Worm (Caenorhabditis elegans) whole organism, young adult: ENCODE measurements around the gene wdr-54.
A peak's percentile ranks its signal among the peaks of the same experiment; 100 is the strongest.

Experiments
- B0019.2 ChIP-seq: fragments of 200-800 bp; sonication (Bioruptor generic); conservative IDR thresholded peaks from 2 replicates; pipeline ENCODE4 v1.3.6; 2022; ENCODE audit warnings: missing genetic modification reagents, missing genetic modification characterization, missing compliant biosample characterization
- B0261.1 ChIP-seq: sonication (generic microtip); optimal IDR thresholded peaks from 2 replicates; lab custom pipeline; 2016; ENCODE audit warnings: mild to moderate bottlenecking, missing genetic modification characterization, moderate library complexity, missing compliant biosample characterization
- C06A6.2 ChIP-seq: fragments of 200-800 bp; sonication (Bioruptor generic); conservative IDR thresholded peaks from 2 replicates; pipeline ENCODE4 v1.3.6; 2022; ENCODE audit warnings: missing genetic modification characterization, missing compliant biosample characterization
- D2030.7 ChIP-seq: fragments of 200-800 bp; sonication (Bioruptor generic); IDR thresholded peaks from 2 replicates; pipeline ENCODE4 v1.3.6; 2022; ENCODE audit warnings: missing genetic modification reagents, missing genetic modification characterization, missing compliant biosample characterization
- F22D6.2 ChIP-seq: sonication (generic microtip); optimal IDR thresholded peaks from 2 replicates; lab custom pipeline; 2016; ENCODE audit warnings: mild to moderate bottlenecking, missing genetic modification characterization, missing compliant biosample characterization
- F37B4.10 ChIP-seq: fragments of 200-800 bp; sonication (Bioruptor generic); IDR thresholded peaks from 2 replicates; pipeline ENCODE4 v1.3.6; 2022; ENCODE audit warnings: missing genetic modification characterization, missing compliant biosample characterization
- F39B2.1 ChIP-seq: fragments of 200-800 bp; sonication (Bioruptor generic); IDR thresholded peaks from 2 replicates; pipeline ENCODE4 v1.3.6; 2022; ENCODE audit warnings: missing genetic modification reagents, missing genetic modification characterization, missing compliant biosample characterization
- K12H6.12 ChIP-seq: fragments of 200-800 bp; sonication (Bioruptor generic); optimal IDR thresholded peaks from 2 replicates; lab custom pipeline; 2018; ENCODE audit warnings: mild to moderate bottlenecking, missing genetic modification characterization, missing compliant biosample characterization
- T26A5.8 ChIP-seq: sonication (generic microtip); optimal IDR thresholded peaks from 2 replicates; lab custom pipeline; 2016; ENCODE audit warnings: missing genetic modification characterization, missing compliant biosample characterization
- Y79H2A.3 ChIP-seq: fragments of 200-800 bp; sonication (Bioruptor generic); conservative IDR thresholded peaks from 2 replicates; pipeline ENCODE4 v1.3.6; 2022; ENCODE audit warnings: missing genetic modification reagents, missing genetic modification characterization, missing compliant biosample characterization
- ZK185.1 ChIP-seq: sonication (generic microtip); optimal IDR thresholded peaks from 2 replicates; lab custom pipeline; 2016; ENCODE audit warnings: mild to moderate bottlenecking, missing genetic modification characterization, missing compliant biosample characterization; ENCODE audit not compliant: poor library complexity, severe bottlenecking
- akir-1 ChIP-seq: fragments of 200-800 bp; sonication (Bioruptor generic); optimal IDR thresholded peaks from 2 replicates; lab custom pipeline; 2018; ENCODE audit warnings: mild to moderate bottlenecking, missing genetic modification characterization, moderate library complexity, missing compliant biosample characterization
- aptf-2 ChIP-seq: fragments of 200-800 bp; sonication (Bioruptor generic); conservative IDR thresholded peaks from 2 replicates; pipeline ENCODE4 v1.3.6; 2022; ENCODE audit warnings: missing genetic modification reagents, missing genetic modification characterization, missing compliant biosample characterization
- athp-1 ChIP-seq: sonication (generic microtip); optimal IDR thresholded peaks from 2 replicates; lab custom pipeline; 2017; ENCODE audit warnings: mild to moderate bottlenecking, missing genetic modification characterization, missing compliant biosample characterization
- attf-3 ChIP-seq: fragments of 200-800 bp; sonication (Bioruptor generic); conservative IDR thresholded peaks from 2 replicates; pipeline ENCODE4 v1.3.6; 2022; ENCODE audit warnings: missing genetic modification reagents, missing genetic modification characterization, missing compliant biosample characterization
- ceh-100 ChIP-seq: fragments of 200-800 bp; sonication (Bioruptor generic); IDR thresholded peaks from 2 replicates; pipeline ENCODE4 v1.3.6; 2022; ENCODE audit warnings: missing genetic modification reagents, missing genetic modification characterization, missing compliant biosample characterization
- ceh-79 ChIP-seq: sonication (generic microtip); optimal IDR thresholded peaks from 2 replicates; lab custom pipeline; 2017; ENCODE audit warnings: mild to moderate bottlenecking, missing genetic modification characterization, missing compliant biosample characterization
- chd-7 ChIP-seq: sonication (generic microtip); optimal IDR thresholded peaks from 2 replicates; lab custom pipeline; 2016; ENCODE audit warnings: mild to moderate bottlenecking, missing genetic modification characterization, moderate library complexity, missing compliant biosample characterization
- die-1 ChIP-seq: sonication (generic microtip); optimal IDR thresholded peaks from 2 replicates; lab custom pipeline; 2016; ENCODE audit warnings: missing genotype, mild to moderate bottlenecking, missing genetic modification characterization, missing compliant biosample characterization
- dox-1 ChIP-seq: fragments of 200-800 bp; sonication (Bioruptor generic); IDR thresholded peaks from 2 replicates; pipeline ENCODE4 v1.3.6; 2022; ENCODE audit warnings: missing genetic modification reagents, missing genetic modification characterization, missing compliant biosample characterization
- egl-18 ChIP-seq: fragments of 200-800 bp; sonication (Bioruptor generic); IDR thresholded peaks from 2 replicates; pipeline ENCODE4 v1.3.6; 2022; ENCODE audit warnings: missing genetic modification reagents, missing genetic modification characterization, missing compliant biosample characterization
- fkh-3 ChIP-seq: sonication (generic microtip); optimal IDR thresholded peaks from 2 replicates; lab custom pipeline; 2016; ENCODE audit warnings: mild to moderate bottlenecking, missing genetic modification characterization, missing compliant biosample characterization
- gei-17 ChIP-seq: fragments of 200-800 bp; sonication (Bioruptor generic); optimal IDR thresholded peaks from 2 replicates; lab custom pipeline; 2018; ENCODE audit warnings: mild to moderate bottlenecking, missing genetic modification characterization, missing compliant biosample characterization
- hlh-12 ChIP-seq: sonication (generic microtip); optimal IDR thresholded peaks from 2 replicates; lab custom pipeline; 2016; ENCODE audit warnings: missing genetic modification characterization, missing compliant biosample characterization
- hlh-26 ChIP-seq: fragments of 200-800 bp; sonication (Bioruptor generic); conservative IDR thresholded peaks from 2 replicates; pipeline ENCODE4 v1.3.6; 2022; ENCODE audit warnings: missing genetic modification reagents, missing genetic modification characterization, missing compliant biosample characterization
- hmg-1.2 ChIP-seq: fragments of 200-800 bp; sonication (Bioruptor generic); IDR thresholded peaks from 2 replicates; pipeline ENCODE4 v1.3.6; 2022; ENCODE audit warnings: missing genetic modification reagents, missing genetic modification characterization, missing compliant biosample characterization
- let-526 ChIP-seq: fragments of 200-800 bp; sonication (Bioruptor generic); IDR thresholded peaks from 2 replicates; pipeline ENCODE4 v1.3.6; 2022; ENCODE audit warnings: missing genetic modification reagents, missing genetic modification characterization, missing compliant biosample characterization
- let-607 ChIP-seq, 2 experiments: fragments of 200-800 bp in 1 of 2; sonication (Bioruptor generic) in 1 of 2; sonication (generic microtip) in 1 of 2; optimal IDR thresholded peaks; 2 replicates each; lab custom pipeline; 2016 to 2018; ENCODE audit warnings: mild to moderate bottlenecking in 2 of 2, missing compliant biosample characterization in 2 of 2, missing genetic modification characterization in 2 of 2, moderate library complexity in 2 of 2, missing genotype in 1 of 2
- mes-4 ChIP-seq: sonication (generic microtip); optimal IDR thresholded peaks from 2 replicates; lab custom pipeline; 2016; ENCODE audit warnings: missing genotype, missing genetic modification characterization, missing compliant biosample characterization
- nfyb-1 ChIP-seq: fragments of 200-800 bp; sonication (Bioruptor generic); IDR thresholded peaks from 2 replicates; pipeline ENCODE4 v1.3.6; 2022; ENCODE audit warnings: missing genetic modification reagents, missing genetic modification characterization, missing compliant biosample characterization
- nhr-120 ChIP-seq: fragments of 200-800 bp; sonication (Bioruptor generic); IDR thresholded peaks from 2 replicates; pipeline ENCODE4 v1.3.6; 2022; ENCODE audit warnings: missing genetic modification characterization, missing compliant biosample characterization
- nhr-179 ChIP-seq: sonication (generic microtip); optimal IDR thresholded peaks from 2 replicates; lab custom pipeline; 2016; ENCODE audit warnings: mild to moderate bottlenecking, missing genetic modification characterization, missing compliant biosample characterization
- nhr-80 ChIP-seq: sonication (generic microtip); optimal IDR thresholded peaks from 2 replicates; lab custom pipeline; 2016; ENCODE audit warnings: missing genetic modification characterization, missing compliant biosample characterization
- rcor-1 ChIP-seq: fragments of 200-800 bp; sonication (Bioruptor generic); IDR thresholded peaks from 2 replicates; pipeline ENCODE4 v1.3.6; 2022; ENCODE audit warnings: missing genetic modification reagents, missing genetic modification characterization, missing compliant biosample characterization
- rpc-1 ChIP-seq, 2 experiments: fragments of 150-350 bp in 1 of 2; sonication (generic microtip) in 1 of 2; optimal IDR thresholded peaks; 2 replicates each; lab custom pipeline; 2014 to 2018; ENCODE audit warnings: missing biosample characterization in 1 of 2, missing genetic modification characterization in 1 of 2, missing genetic modification reagents in 1 of 2, missing genotype in 1 of 2
- sdz-38 ChIP-seq: sonication (generic microtip); optimal IDR thresholded peaks from 2 replicates; lab custom pipeline; 2016; ENCODE audit warnings: missing genotype, missing genetic modification characterization, missing compliant biosample characterization
- tbx-9 ChIP-seq: sonication (generic microtip); optimal IDR thresholded peaks from 2 replicates; lab custom pipeline; 2016; ENCODE audit warnings: borderline replicate concordance, missing genetic modification characterization, inconsistent platforms, missing compliant biosample characterization
- zim-3 ChIP-seq: sonication (generic microtip); optimal IDR thresholded peaks from 2 replicates; lab custom pipeline; 2017; ENCODE audit warnings: mild to moderate bottlenecking, missing genetic modification characterization, moderate library complexity, missing compliant biosample characterization
- ztf-25 ChIP-seq: fragments of 200-800 bp; sonication (Bioruptor generic); IDR thresholded peaks from 2 replicates; pipeline ENCODE4 v1.3.6; 2022; ENCODE audit warnings: missing genetic modification reagents, missing genetic modification characterization, missing compliant biosample characterization
- ztf-26 ChIP-seq: sonication (generic microtip); optimal IDR thresholded peaks from 2 replicates; lab custom pipeline; 2017; ENCODE audit warnings: missing genetic modification characterization, missing compliant biosample characterization
- ztf-3 ChIP-seq: fragments of 200-800 bp; sonication (Bioruptor generic); optimal IDR thresholded peaks from 2 replicates; lab custom pipeline; 2018; ENCODE audit warnings: mild to moderate bottlenecking, missing genetic modification characterization, missing compliant biosample characterization

Gene wdr-54

ce11 chrX:812264-812663 is 16.4 kb upstream of the wdr-54 start:
- TF ChIP-seq nhr-80 (tag; lab: Kevin White, UChicago) (peak; percentile 36), nfyb-1 (no peak), chd-7 (tag; lab: Kevin White, UChicago) (no peak), let-607 (tag; optimal IDR thresholded peaks at IDR 0.05; lab: Kevin White, UChicago) (peak in 1 of 2 experiments; percentile 17), K12H6.12 (tag; lab: Kevin White, UChicago) (no peak)

DNA sequence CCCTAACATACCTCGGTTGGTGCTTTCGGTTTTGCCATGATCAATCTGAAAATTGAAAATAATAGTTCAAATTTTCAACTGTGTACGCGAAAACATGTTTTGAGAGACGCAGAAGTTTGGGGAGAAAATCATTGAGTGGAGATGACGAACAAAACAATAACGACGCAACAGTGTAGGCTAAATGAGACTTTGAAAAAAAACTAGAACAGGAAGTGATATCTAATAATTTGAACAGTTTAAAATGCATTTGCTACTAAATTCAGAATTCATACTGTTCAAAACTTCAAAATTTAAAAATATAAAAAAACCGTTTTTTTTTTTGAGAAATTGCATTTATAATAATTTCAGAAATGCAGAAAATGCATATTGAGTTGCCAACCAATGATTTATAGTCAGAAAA is 15.6 kb upstream of the wdr-54 start, which contains the start of gene F25E2.3:
Gene F25E2.3 (minus strand): TSS at position 101 of the 400 bp plus-strand sequence.
- TF ChIP-seq sdz-38 (tag; lab: Kevin White, UChicago) (no peak), B0019.2 (GFP tag; lab: Robert Waterston, UW) (no peak), ceh-79 (tag; lab: Kevin White, UChicago) (no peak), egl-18 (no peak), ztf-26 (no peak), ztf-3 (GFP tag; lab: Kevin White, UChicago) (no peak), F22D6.2 (tag; lab: Kevin White, UChicago) (no peak), let-526 (GFP tag; lab: Robert Waterston, UW) (no peak), akir-1 (GFP tag; lab: Kevin White, UChicago) (no peak), hmg-1.2 (GFP tag; lab: Robert Waterston, UW) (no peak), fkh-3 (no peak)

- TF ChIP-seq let-607 (tag; optimal IDR thresholded peaks at IDR 0.05; lab: Kevin White, UChicago) (peak in 1 of 2 experiments; percentile 26), hlh-26 (GFP tag; lab: Robert Waterston, UW) (no peak), mes-4 (tag; lab: Kevin White, UChicago) (no peak), athp-1 (tag; lab: Kevin White, UChicago) (no peak), nhr-120 (no peak), F37B4.10 (GFP tag; lab: Robert Waterston, UW) (no peak), C06A6.2 (GFP tag; lab: Robert Waterston, UW) (no peak), die-1 (no peak), aptf-2 (GFP tag; lab: Robert Waterston, UW) (no peak), D2030.7 (GFP tag; lab: Robert Waterston, UW) (no peak), Y79H2A.3 (no peak), rcor-1 (GFP tag; lab: Robert Waterston, UW) (no peak), attf-3 (GFP tag; lab: Robert Waterston, UW) (no peak), gei-17 (GFP tag; lab: Kevin White, UChicago) (no peak), F39B2.1 (GFP tag; lab: Robert Waterston, UW) (no peak), nhr-80 (tag; lab: Kevin White, UChicago) (peak; percentile 91), B0261.1 (tag; lab: Kevin White, UChicago) (no peak)
These were observed 12.8 kb upstream of the wdr-54 start, which contains the start of gene ifd-2 for ce11 chrX:815929-816328. Gene ifd-2 (minus strand): TSS chrX:815929.

ce11 chrX:817984-818383 is 10.7 kb upstream of the wdr-54 start:
- TF ChIP-seq die-1 (no peak), ztf-25 (GFP tag; lab: Robert Waterston, UW) (no peak), C06A6.2 (GFP tag; lab: Robert Waterston, UW) (no peak), hlh-12 (no peak), tbx-9 (tag; lab: Kevin White, UChicago) (no peak), T26A5.8 (tag; lab: Kevin White, UChicago) (no peak), attf-3 (GFP tag; lab: Robert Waterston, UW) (no peak), rpc-1 (optimal IDR thresholded peaks at IDR 0.05; lab: Kevin White, UChicago) (no peak), rpc-1 (tag; optimal IDR thresholded peaks at IDR 0.05; lab: Kevin White, UChicago) (no peak), zim-3 (tag; lab: Kevin White, UChicago) (no peak), fkh-3 (no peak), nhr-80 (tag; lab: Kevin White, UChicago) (no peak), ZK185.1 (tag; lab: Kevin White, UChicago) (no peak), dox-1 (GFP tag; lab: Robert Waterston, UW) (no peak), ceh-100 (GFP tag; lab: Robert Waterston, UW) (no peak), egl-18 (no peak), nhr-179 (tag; lab: Kevin White, UChicago) (no peak), rcor-1 (GFP tag; lab: Robert Waterston, UW) (no peak)
